Worm (Caenorhabditis elegans): ENCODE measurements around the gene F55G11.7.
A peak's percentile ranks its signal among the peaks of the same experiment; 100 is the strongest.

Gene F55G11.7

DNA sequence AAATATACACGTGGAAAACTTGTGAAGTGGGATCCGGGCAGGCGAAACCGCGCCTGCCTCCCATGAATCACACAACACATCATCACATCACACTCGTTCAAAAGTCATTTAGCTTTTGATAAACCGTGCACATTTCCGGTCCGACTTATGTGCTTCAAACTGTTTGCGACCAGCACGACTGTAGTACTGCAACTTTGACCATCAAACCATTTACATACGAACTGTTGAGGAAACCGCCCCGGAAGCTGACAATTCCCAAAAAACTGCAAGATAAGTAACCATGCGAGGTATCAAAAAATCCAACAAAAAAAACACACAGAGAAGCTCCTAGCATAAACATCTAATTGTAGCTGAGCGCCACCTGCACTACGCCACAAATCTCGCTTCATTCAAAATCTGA lies 12.5 kb downstream of the F55G11.7 start:
- TF ChIP-seq lin-39 (tag; optimal IDR thresholded peaks at IDR 0.05) (no peak), unc-62 (GFP tag; optimal IDR thresholded peaks at IDR 0.05 in 1 of 2) (peak in 1 of 2 experiments; percentile 94), unc-62 (tag; optimal IDR thresholded peaks at IDR 0.05) (no peak), lim-7 (GFP tag; IDR thresholded peaks at IDR 0.05) (0 out of 2 replicates have a peak, but pooled peaks have one; percentile 31)

DNA sequence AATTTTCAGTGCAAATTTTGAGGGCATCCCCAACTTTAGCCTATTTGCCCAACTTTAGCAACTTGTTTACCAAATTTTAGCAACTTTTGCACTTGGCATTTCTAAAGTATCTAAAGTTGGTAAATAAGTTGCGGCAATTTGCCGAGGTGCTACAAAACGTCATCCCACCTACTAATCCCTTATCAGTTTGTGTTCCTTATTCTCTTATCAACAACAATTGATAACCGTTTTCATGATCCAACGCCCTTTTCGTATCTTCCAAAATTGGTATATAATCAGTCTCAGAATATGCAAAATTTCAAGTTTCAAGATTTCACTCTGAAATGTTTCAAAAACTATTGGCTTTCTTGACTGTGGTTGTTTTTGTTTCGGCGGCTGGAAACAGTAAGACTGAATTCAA lies 13.1 kb downstream of the F55G11.7 start, which contains the start of gene F55G11.4:
TSS of gene F55G11.4 (plus strand) at position 289 of the 400 bp plus-strand sequence.
- TF ChIP-seq T26A8.4 (GFP tag; IDR thresholded peaks at IDR 0.05) (no peak), dmd-6 (GFP tag; IDR thresholded peaks at IDR 0.05) (peak; percentile 22; the same call in 1 of the 2 replicates), zfp-2 (tag; optimal IDR thresholded peaks at IDR 0.05) (no peak), unc-62 (GFP tag; optimal IDR thresholded peaks at IDR 0.05 in 1 of 2) (peak in 1 of 2 experiments; percentile 52), unc-62 (tag; optimal IDR thresholded peaks at IDR 0.05) (no peak), pqm-1 (tag; optimal IDR thresholded peaks at IDR 0.05) (peak; percentile 44), dmd-8 (GFP tag; IDR thresholded peaks at IDR 0.05) (no peak), madf-5 (GFP tag; IDR thresholded peaks at IDR 0.05) (no peak), dmd-9 (GFP tag; IDR thresholded peaks at IDR 0.05) (no peak), hif-1 (tag; optimal IDR thresholded peaks at IDR 0.05) (no peak), egl-27 (tag; optimal IDR thresholded peaks at IDR 0.05) (no peak), zag-1 (tag; optimal IDR thresholded peaks at IDR 0.05) (no peak), nhr-41 (GFP tag; IDR thresholded peaks at IDR 0.05) (no peak), Y75B8A.6 (GFP tag; IDR thresholded peaks at IDR 0.05) (no peak)

DNA sequence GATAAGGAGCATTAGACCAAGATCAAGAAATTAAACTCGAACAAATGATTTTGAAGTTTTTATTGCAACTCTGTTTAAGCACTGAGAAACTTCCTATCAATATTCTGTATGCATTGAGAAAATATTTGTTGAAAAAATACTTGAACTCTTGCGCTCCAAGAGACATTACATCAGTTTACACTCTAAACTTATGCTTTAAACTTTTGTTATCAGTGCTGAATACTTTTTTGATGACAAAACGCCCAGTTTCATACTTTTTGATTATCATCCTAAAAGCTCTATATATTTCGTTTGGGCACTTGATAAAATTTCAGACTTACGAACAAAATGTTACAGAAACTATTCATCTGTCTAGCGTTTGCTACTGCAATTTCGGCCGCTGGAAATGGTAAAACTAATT lies 15.7 kb downstream of the F55G11.7 start, which contains the start of gene dod-17:
TSS of gene dod-17 (plus strand) at position 323 of the 400 bp plus-strand sequence.
- TF ChIP-seq ztf-7 (tag; optimal IDR thresholded peaks at IDR 0.05) (no peak), set-16 (GFP tag; IDR thresholded peaks at IDR 0.05) (no peak), pqm-1 (tag; optimal IDR thresholded peaks at IDR 0.05) (peak; percentile 35)

DNA sequence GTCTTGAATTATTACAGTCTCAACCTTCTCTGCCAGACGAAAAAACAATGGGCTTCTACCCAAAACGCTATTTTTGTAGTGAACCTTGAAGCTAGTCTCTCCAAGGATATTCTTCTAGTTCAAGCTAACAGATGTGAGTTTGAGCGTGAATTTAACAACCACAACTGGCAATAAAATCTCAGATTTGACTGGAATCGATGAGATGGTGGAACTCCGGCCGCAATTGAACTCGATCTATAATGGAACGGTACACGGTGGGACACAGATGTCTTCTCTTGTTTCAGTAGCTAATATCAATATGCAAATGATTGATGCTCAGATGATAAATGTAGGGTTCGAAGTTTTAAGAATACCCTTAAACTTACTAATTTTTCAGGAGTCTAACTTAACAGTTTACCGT lies 17.4 kb downstream of the F55G11.7 start:
- peak in 1 of 2 experiments; percentile 95 for TF ChIP-seq unc-62 (GFP tag; optimal IDR thresholded peaks at IDR 0.05 in 1 of 2)
- no peak for TF ChIP-seq unc-62 (tag; optimal IDR thresholded peaks at IDR 0.05)
- TF ChIP-seq fkh-10 (GFP tag; optimal IDR thresholded peaks at IDR 0.05), result no peak
- no peak for TF ChIP-seq ztf-7 (tag; optimal IDR thresholded peaks at IDR 0.05)

DNA sequence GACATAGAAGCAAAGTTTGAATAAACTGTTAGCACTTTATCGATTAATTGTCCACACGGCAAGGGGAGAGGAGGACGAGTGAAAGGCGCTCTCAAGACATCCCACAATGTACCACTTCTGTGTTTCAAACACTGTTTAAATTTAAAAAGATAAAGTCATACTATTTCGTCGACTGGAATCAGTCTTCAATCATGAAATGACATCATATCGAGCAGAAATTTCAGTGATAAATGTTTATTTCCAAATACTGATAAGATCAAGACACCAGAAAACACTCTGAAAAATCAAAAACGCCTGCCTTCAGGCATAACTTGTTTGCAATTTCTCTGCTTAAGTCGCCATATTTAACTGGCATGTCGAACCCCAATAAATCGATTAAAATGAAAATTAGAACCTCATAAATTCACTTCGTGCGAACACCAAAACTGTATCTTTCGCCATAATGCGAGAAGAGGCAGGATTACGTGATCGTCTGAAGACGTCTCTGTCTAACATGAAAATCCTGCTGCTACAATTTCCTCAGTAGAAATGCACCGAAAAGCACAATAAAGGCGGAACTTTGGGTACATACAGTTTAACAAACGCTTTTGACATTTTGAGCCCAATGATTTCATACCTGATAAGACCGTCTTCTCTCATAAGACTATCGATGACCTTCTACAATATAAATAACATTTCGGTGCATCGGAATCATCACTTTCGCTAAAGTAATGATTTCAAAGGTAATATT lies 18.2 kb downstream of the F55G11.7 start, which contains the start of gene K10D11.2:
TSS of gene K10D11.2 (plus strand) at position 680 of the 730 bp plus-strand sequence.
- TF ChIP-seq nhr-111 (GFP tag; optimal IDR thresholded peaks at IDR 0.05) (no peak), hmg-1.1 (GFP tag; IDR thresholded peaks at IDR 0.05) (no peak), pqm-1 (tag; optimal IDR thresholded peaks at IDR 0.05) (peak; percentile 3), nhr-28 (tag; optimal IDR thresholded peaks at IDR 0.05) (peak; percentile 42), nhr-42 (GFP tag; IDR thresholded peaks at IDR 0.05) (no peak), php-3 (GFP tag; IDR thresholded peaks at IDR 0.05) (peak; percentile 34; the same call in 1 of the 2 replicates), ZK337.2 (GFP tag; IDR thresholded peaks at IDR 0.05) (no peak), dve-1 (tag; optimal IDR thresholded peaks at IDR 0.05; ENCODE audit: insufficient read depth) (no peak), daf-16 (GFP tag; optimal IDR thresholded peaks at IDR 0.05) (no peak), daf-16 (tag; optimal IDR thresholded peaks at IDR 0.05) (peak; percentile 38), hlh-11 (tag; optimal IDR thresholded peaks at IDR 0.05) (peak; percentile 7), dmd-6 (GFP tag; IDR thresholded peaks at IDR 0.05) (peak; percentile 87)

DNA sequence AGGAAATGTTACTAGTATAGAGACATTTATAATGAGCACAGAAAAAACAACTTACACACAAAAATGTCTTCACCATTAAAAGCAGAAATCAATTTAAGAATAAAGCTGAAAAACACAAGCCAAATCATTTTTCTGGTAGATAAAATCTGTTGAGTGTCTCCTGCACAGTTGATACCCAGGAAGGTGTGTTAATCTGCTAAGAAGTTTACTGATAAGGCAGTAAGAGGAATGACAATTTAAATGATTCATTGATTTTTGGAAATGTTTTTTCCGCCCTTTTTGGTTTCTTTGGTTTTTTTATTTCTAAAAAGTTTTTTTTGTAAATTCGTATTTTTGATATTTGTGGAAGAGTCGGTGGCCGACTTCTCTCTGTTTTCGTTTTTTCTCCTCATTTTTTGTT lies 25.7 kb downstream of the F55G11.7 start, which contains the start of gene K10D11.3:
TSS of gene K10D11.3 (minus strand) at position 174 of the 400 bp plus-strand sequence.
- TF ChIP-seq dmd-6 (GFP tag; IDR thresholded peaks at IDR 0.05), result peak; percentile 26; the same call in 1 of the 2 replicates
- TF ChIP-seq pqm-1 (tag; optimal IDR thresholded peaks at IDR 0.05), result peak; percentile 14
- TF ChIP-seq zfp-3 (GFP tag; conservative IDR thresholded peaks at IDR 0.05), result no peak
- no peak for TF ChIP-seq lin-13 (GFP tag; optimal IDR thresholded peaks at IDR 0.05)
- no peak for TF ChIP-seq lim-7 (GFP tag; IDR thresholded peaks at IDR 0.05)
- peak; percentile 3 for TF ChIP-seq nhr-28 (tag; optimal IDR thresholded peaks at IDR 0.05)
- no peak for TF ChIP-seq lin-38 (GFP tag; IDR thresholded peaks at IDR 0.05)
